Worm (Caenorhabditis elegans): ENCODE measurements around the gene F19C7.2.

F19C7.2 gene

ce11 chrIV:4587532-4587931 lies 12.2 kb upstream of the F19C7.2 start:
- TF ChIP-seq W03F9.2 (tag; optimal IDR thresholded peaks at IDR 0.05), result no peak
- TF ChIP-seq him-1 (tag; optimal IDR thresholded peaks at IDR 0.05), result no peak
- TF ChIP-seq dao-5 (tag; optimal IDR thresholded peaks at IDR 0.05), result no peak

ce11 chrIV:4588408-4588807 lies 11.3 kb upstream of the F19C7.2 start:
- TF ChIP-seq him-1 (tag; optimal IDR thresholded peaks at IDR 0.05) (no peak), dao-5 (tag; optimal IDR thresholded peaks at IDR 0.05) (no peak), W03F9.2 (tag; optimal IDR thresholded peaks at IDR 0.05) (no peak)

- no peak for TF ChIP-seq dao-5 (tag; optimal IDR thresholded peaks at IDR 0.05)
- no peak for TF ChIP-seq W03F9.2 (tag; optimal IDR thresholded peaks at IDR 0.05)
- TF ChIP-seq him-1 (tag; optimal IDR thresholded peaks at IDR 0.05), result no peak
Measured at ce11 chrIV:4596824-4597223, 2.9 kb upstream of the F19C7.2 start, which contains the start of gene F19C7.3. TSS of gene F19C7.3 (plus strand) at chrIV:4597124.

- TF ChIP-seq W03F9.2 (tag; optimal IDR thresholded peaks at IDR 0.05) (no peak), him-1 (tag; optimal IDR thresholded peaks at IDR 0.05) (no peak), dao-5 (tag; optimal IDR thresholded peaks at IDR 0.05) (no peak)
Measured at ce11 chrIV:4602565-4602964, 2.8 kb downstream of the F19C7.2 start, which contains the start of gene F19C7.4. TSS of gene F19C7.4 (plus strand) at chrIV:4602865.

- TF ChIP-seq dao-5 (tag; optimal IDR thresholded peaks at IDR 0.05), result no peak
- no peak for TF ChIP-seq him-1 (tag; optimal IDR thresholded peaks at IDR 0.05)
Measured at ce11 chrIV:4605608-4606007, 5.9 kb downstream of the F19C7.2 start, which contains the start of gene nspg-10. TSS of gene nspg-10 (plus strand) at chrIV:4605786.

- TF ChIP-seq him-1 (tag; optimal IDR thresholded peaks at IDR 0.05), result no peak
- no peak for TF ChIP-seq W03F9.2 (tag; optimal IDR thresholded peaks at IDR 0.05)
- no peak for TF ChIP-seq dao-5 (tag; optimal IDR thresholded peaks at IDR 0.05)
Measured at ce11 chrIV:4608661-4609060, 8.9 kb downstream of the F19C7.2 start.

ce11 chrIV:4609568-4609967 lies 9.8 kb downstream of the F19C7.2 start, which contains the start of gene col-110:
TSS of gene col-110 (minus strand) at chrIV:4609668.
- TF ChIP-seq him-1 (tag; optimal IDR thresholded peaks at IDR 0.05) (no peak), dao-5 (tag; optimal IDR thresholded peaks at IDR 0.05) (no peak), W03F9.2 (tag; optimal IDR thresholded peaks at IDR 0.05) (no peak)

ce11 chrIV:4611740-4612139 lies 12.0 kb downstream of the F19C7.2 start:
- TF ChIP-seq dao-5 (tag; optimal IDR thresholded peaks at IDR 0.05), result no peak
- TF ChIP-seq him-1 (tag; optimal IDR thresholded peaks at IDR 0.05), result no peak
- no peak for TF ChIP-seq W03F9.2 (tag; optimal IDR thresholded peaks at IDR 0.05)

- TF ChIP-seq him-1 (tag; optimal IDR thresholded peaks at IDR 0.05) (no peak), W03F9.2 (tag; optimal IDR thresholded peaks at IDR 0.05) (no peak), dao-5 (tag; optimal IDR thresholded peaks at IDR 0.05) (no peak)
Measured at ce11 chrIV:4612597-4612996, 12.8 kb downstream of the F19C7.2 start.

- TF ChIP-seq W03F9.2 (tag; optimal IDR thresholded peaks at IDR 0.05) (no peak), dao-5 (tag; optimal IDR thresholded peaks at IDR 0.05) (no peak), him-1 (tag; optimal IDR thresholded peaks at IDR 0.05) (no peak)
Measured at ce11 chrIV:4613516-4613915, 13.8 kb downstream of the F19C7.2 start.

ce11 chrIV:4623852-4624251 lies 24.1 kb downstream of the F19C7.2 start:
- TF ChIP-seq dao-5 (tag; optimal IDR thresholded peaks at IDR 0.05) (no peak), him-1 (tag; optimal IDR thresholded peaks at IDR 0.05) (no peak), W03F9.2 (tag; optimal IDR thresholded peaks at IDR 0.05) (no peak)

- TF ChIP-seq him-1 (tag; optimal IDR thresholded peaks at IDR 0.05) (no peak), W03F9.2 (tag; optimal IDR thresholded peaks at IDR 0.05) (no peak), dao-5 (tag; optimal IDR thresholded peaks at IDR 0.05) (no peak)
Measured at ce11 chrIV:4633393-4633792, 33.6 kb downstream of the F19C7.2 start, which contains the start of gene R105.1. TSS of gene R105.1 (plus strand) at chrIV:4633693.

- TF ChIP-seq W03F9.2 (tag; optimal IDR thresholded peaks at IDR 0.05) (no peak), him-1 (tag; optimal IDR thresholded peaks at IDR 0.05) (no peak), dao-5 (tag; optimal IDR thresholded peaks at IDR 0.05) (no peak)
Measured at ce11 chrIV:4636001-4636400, 36.2 kb downstream of the F19C7.2 start, which contains the start of gene R105.5. TSS of gene R105.5 (plus strand) at chrIV:4636301.

- no peak for TF ChIP-seq him-1 (tag; optimal IDR thresholded peaks at IDR 0.05)
- TF ChIP-seq dao-5 (tag; optimal IDR thresholded peaks at IDR 0.05), result no peak
- TF ChIP-seq W03F9.2 (tag; optimal IDR thresholded peaks at IDR 0.05), result no peak
Measured at ce11 chrIV:4637840-4638239, 38.1 kb downstream of the F19C7.2 start, which contains the start of gene F19C7.8. TSS of gene F19C7.8 (minus strand) at chrIV:4638095.

- TF ChIP-seq W03F9.2 (tag; optimal IDR thresholded peaks at IDR 0.05) (no peak), him-1 (tag; optimal IDR thresholded peaks at IDR 0.05) (no peak), dao-5 (tag; optimal IDR thresholded peaks at IDR 0.05) (no peak)
Measured at ce11 chrIV:4639352-4639751, 39.6 kb downstream of the F19C7.2 start.

Measured in whole organism, L4/young adult.